Fruit fly (Drosophila melanogaster): ENCODE results near the gene CG34375.

- TF ChIP-seq CG17568 (GFP tag; optimal IDR thresholded peaks at IDR 0.05) (no peak), Fer1 (GFP tag; optimal IDR thresholded peaks at IDR 0.05) (no peak), CG4617 (GFP tag; optimal IDR thresholded peaks at IDR 0.05; ENCODE audit: borderline replicate concordance) (no peak), Ssrp (tag; optimal IDR thresholded peaks at IDR 0.05) (no peak), Xbp1 (GFP tag; optimal IDR thresholded peaks at IDR 0.05) (no peak), stwl (tag; optimal IDR thresholded peaks at IDR 0.05) (no peak), CG11696 (GFP tag; IDR thresholded peaks at IDR 0.05) (no peak)
Measured at dm6 chr3R:23027428-23027813, 17.1 kb upstream of the CG34375 start.
